Fruit fly (Drosophila melanogaster) whole organism, embryonic: ENCODE measurements around the gene eIF4E6.

Experiments used
- CG12071 ChIP-seq: fragments of 200-800 bp; sonication (Bioruptor generic); optimal IDR thresholded peaks from 3 replicates; lab custom pipeline; 2018; ENCODE audit warnings: missing biosample characterization, mild to moderate bottlenecking, missing genetic modification characterization
- CG31365 ChIP-seq: fragments of 200-800 bp; sonication (Bioruptor generic); optimal IDR thresholded peaks from 2 replicates; lab custom pipeline; 2018; ENCODE audit warnings: missing biosample characterization, mild to moderate bottlenecking, missing genetic modification characterization
- E2f2 ChIP-seq: fragments of 200-800 bp; sonication (Bioruptor generic); IDR thresholded peaks from 2 replicates; pipeline ENCODE4 v1.3.6; 2022; ENCODE audit warnings: missing biosample characterization, missing genetic modification characterization
- lov ChIP-seq, 2 experiments: fragments of 200-800 bp in 1 of 2; fragments of >200 bp in 1 of 2; sonication (Bioruptor generic) in 1 of 2; IDR thresholded peaks in 1 of 2; optimal IDR thresholded peaks in 1 of 2; 2 replicates in 1 of 2; 3 replicates in 1 of 2; pipeline versions ENCODE4 v1.3.6 to Lab custom; 2017 to 2022; ENCODE audit warnings: missing biosample characterization in 1 of 2, missing genetic modification characterization in 1 of 2
- pfk ChIP-seq: fragments of 200-800 bp; sonication (Bioruptor generic); optimal IDR thresholded peaks from 2 replicates; lab custom pipeline; 2018; ENCODE audit warnings: missing biosample characterization, mild to moderate bottlenecking, missing genetic modification characterization, moderate library complexity
- trh ChIP-seq: fragments of 200-800 bp; sonication (Bioruptor generic); optimal IDR thresholded peaks from 2 replicates; lab custom pipeline; 2016; ENCODE audit warnings: missing biosample characterization, missing genetic modification characterization

- TF ChIP-seq pfk (GFP tag; lab: Kevin White, UChicago): no peak
- TF ChIP-seq E2f2: peak; percentile 26; the same call in 1 of the 2 replicates
- no peak for TF ChIP-seq CG31365 (tag; lab: Kevin White, UChicago)
- peak; percentile 21 for TF ChIP-seq trh (GFP tag; lab: Kevin White, UChicago)
- no peak for TF ChIP-seq lov (optimal IDR thresholded peaks at IDR 0.05; lab: Kevin White, UChicago)
- no peak for TF ChIP-seq lov (GFP tag; IDR thresholded peaks at IDR 0.05; lab: Robert Waterston, UW)
- TF ChIP-seq CG12071: no peak
Measured at dm6 chr3R:29033909-29034629, 7.1 kb upstream of the eIF4E6 start, which contains the start of the genes beta4GalNAcTB and Cpsf100.
